Worm (Caenorhabditis elegans) whole organism, early embryonic: ENCODE data around the gene rnst-2.

Experiments used
- ama-1 ChIP-seq: fragments of 150-350 bp; optimal IDR thresholded peaks from 2 replicates; lab custom pipeline; 2014
- hmbx-1 ChIP-seq: sonication (generic microtip); optimal IDR thresholded peaks from 2 replicates; lab custom pipeline; 2016; ENCODE audit warnings: mild to moderate bottlenecking, missing genetic modification characterization, missing compliant biosample characterization
- tbx-37 ChIP-seq: fragments of 200-800 bp; sonication (Bioruptor generic); conservative IDR thresholded peaks from 2 replicates; pipeline ENCODE4 v1.3.6; 2022; ENCODE audit warnings: missing genetic modification reagents, missing genetic modification characterization, missing compliant biosample characterization
- tra-4 ChIP-seq: sonication (generic microtip); optimal IDR thresholded peaks from 2 replicates; lab custom pipeline; 2017; ENCODE audit warnings: missing genetic modification characterization, missing compliant biosample characterization

- TF ChIP-seq tra-4, result no peak
- no peak for TF ChIP-seq ama-1
- no peak for TF ChIP-seq hmbx-1
- no peak for TF ChIP-seq tbx-37 (GFP tag; lab: Robert Waterston, UW)
These were observed 8.8 kb upstream of the rnst-2 start, which contains the start of gene K10C9.4 for ce11 chrV:1052559-1053064.
